Worm (Caenorhabditis elegans) whole organism, L4/young adult: ENCODE measurements around the gene ttx-3.

ENCODE experiments used
- W03F9.2 ChIP-seq: fragments of 150-350 bp; optimal IDR thresholded peaks from 2 replicates; lab custom pipeline; 2014; ENCODE audit warnings: missing biosample characterization, missing genetic modification characterization
- dao-5 ChIP-seq: sonication (generic microtip); optimal IDR thresholded peaks from 2 replicates; lab custom pipeline; 2016; ENCODE audit warnings: missing genotype, missing genetic modification characterization, moderate library complexity, missing compliant biosample characterization
- him-1 ChIP-seq: sonication (generic microtip); optimal IDR thresholded peaks from 2 replicates; lab custom pipeline; 2016; ENCODE audit warnings: missing genotype, missing genetic modification reagents, missing genetic modification characterization, missing compliant biosample characterization

ttx-3 gene

DNA sequence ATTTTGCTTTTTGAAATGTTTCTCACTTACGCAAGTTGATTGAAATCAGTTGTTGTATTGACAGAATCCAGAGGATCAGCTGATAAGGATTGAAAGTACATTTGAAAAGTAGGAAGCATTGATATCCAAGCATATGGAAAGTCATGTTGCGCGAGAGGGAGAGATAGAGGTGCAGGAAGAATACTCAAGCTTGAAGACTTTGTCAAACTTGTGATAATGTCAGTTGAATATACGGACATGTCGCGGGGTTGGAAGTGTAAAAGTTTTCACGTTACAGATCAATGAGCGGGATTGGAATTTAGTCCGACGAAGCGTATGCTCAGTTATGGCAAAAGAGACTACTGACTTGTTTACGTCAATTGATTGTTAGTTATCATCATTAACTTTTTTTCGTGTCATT is at the start of gene ttx-3:
TSS of gene ttx-3 (minus strand) at position 101 of the 400 bp plus-strand sequence.
- TF ChIP-seq W03F9.2 (tag; lab: Kevin White, UChicago): no peak
- TF ChIP-seq him-1: no peak
- TF ChIP-seq dao-5: no peak

ce11 chrX:11818711-11819110 is 49.5 kb upstream of the ttx-3 start:
- TF ChIP-seq him-1 (no peak), dao-5 (no peak), W03F9.2 (tag; lab: Kevin White, UChicago) (no peak)

DNA sequence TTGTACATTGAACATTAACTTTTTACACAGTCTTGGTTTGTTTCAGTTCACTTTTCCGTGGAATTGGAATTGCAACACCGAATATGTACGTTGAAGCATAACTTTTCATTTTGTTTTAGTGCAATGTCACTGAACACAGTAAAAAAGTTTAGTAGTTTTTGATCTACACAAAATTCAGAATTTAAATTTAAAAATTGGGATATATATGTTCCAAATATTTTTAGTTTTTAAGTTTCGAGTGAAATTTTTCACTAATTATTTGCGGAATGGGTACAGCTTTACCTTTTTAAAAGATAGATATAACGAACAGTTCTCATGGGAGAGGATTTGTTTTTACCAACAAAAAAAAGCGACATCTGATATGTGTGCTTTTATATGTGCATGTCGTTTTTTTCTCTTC is 47.6 kb upstream of the ttx-3 start:
- TF ChIP-seq dao-5 (no peak), W03F9.2 (tag; lab: Kevin White, UChicago) (no peak), him-1 (no peak)

DNA sequence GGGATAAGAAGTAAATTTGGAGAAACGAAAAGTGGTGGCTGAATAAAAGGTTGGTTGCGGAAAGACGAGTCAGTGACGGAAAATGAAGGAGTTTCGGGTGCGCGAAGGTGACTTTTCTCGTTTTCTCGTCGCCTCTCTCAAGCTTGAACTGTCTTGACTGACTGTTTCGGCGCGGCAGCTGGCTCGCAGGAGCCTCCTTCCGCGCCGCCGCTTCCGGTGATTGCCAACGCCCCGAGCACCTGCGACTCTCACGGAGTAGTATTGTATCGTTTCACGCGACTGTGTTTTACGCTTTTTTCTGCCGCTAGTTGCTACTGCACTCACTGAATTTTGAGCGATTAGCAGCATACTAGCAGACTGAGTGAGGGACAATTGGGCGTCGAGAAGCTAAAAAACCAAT is 45.5 kb upstream of the ttx-3 start, which contains the start of gene C34E11.2:
TSS of gene C34E11.2 (minus strand) at position 84 of the 400 bp plus-strand sequence.
- TF ChIP-seq him-1: no peak
- TF ChIP-seq dao-5: no peak
- TF ChIP-seq W03F9.2 (tag; lab: Kevin White, UChicago): no peak

- TF ChIP-seq dao-5: no peak
- TF ChIP-seq him-1: no peak
Measured at ce11 chrX:11806175-11806853, 37.1 kb upstream of the ttx-3 start.

DNA sequence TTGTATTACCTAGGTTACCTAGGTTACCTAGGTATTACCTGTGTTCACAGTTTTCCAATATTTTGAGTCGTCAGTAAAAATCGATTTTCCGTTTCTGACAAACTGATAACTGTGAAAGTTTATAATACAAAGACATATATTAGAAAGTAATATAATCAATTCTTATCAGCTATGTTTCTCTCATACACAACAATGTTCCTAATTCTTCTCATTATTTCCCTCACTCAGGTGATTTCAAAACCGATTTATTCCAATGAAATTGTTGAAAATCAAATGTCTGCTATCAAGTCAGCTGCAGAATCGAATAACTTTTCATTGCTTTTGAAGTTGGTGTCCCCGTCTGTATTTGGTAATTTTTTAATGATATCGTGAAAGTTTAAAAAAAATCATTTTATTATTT is 34.9 kb upstream of the ttx-3 start, which contains the start of gene C34E11.4:
TSS of gene C34E11.4 (plus strand) at position 154 of the 400 bp plus-strand sequence.
- no peak for TF ChIP-seq dao-5
- no peak for TF ChIP-seq him-1
- no peak for TF ChIP-seq W03F9.2 (tag; lab: Kevin White, UChicago)

ce11 chrX:11798057-11798555 is 28.9 kb upstream of the ttx-3 start, which contains the start of gene rsd-3:
rsd-3 (plus strand) TSS chrX:11798505.
- TF ChIP-seq him-1 (no peak), W03F9.2 (tag; lab: Kevin White, UChicago) (no peak), dao-5 (no peak)

ce11 chrX:11792730-11793129 is 23.6 kb upstream of the ttx-3 start:
- TF ChIP-seq dao-5 (no peak), him-1 (no peak), W03F9.2 (tag; lab: Kevin White, UChicago) (no peak)

- TF ChIP-seq dao-5 (no peak), him-1 (no peak), W03F9.2 (tag; lab: Kevin White, UChicago) (no peak)
Measured at ce11 chrX:11791364-11792221, 22.4 kb upstream of the ttx-3 start.

DNA sequence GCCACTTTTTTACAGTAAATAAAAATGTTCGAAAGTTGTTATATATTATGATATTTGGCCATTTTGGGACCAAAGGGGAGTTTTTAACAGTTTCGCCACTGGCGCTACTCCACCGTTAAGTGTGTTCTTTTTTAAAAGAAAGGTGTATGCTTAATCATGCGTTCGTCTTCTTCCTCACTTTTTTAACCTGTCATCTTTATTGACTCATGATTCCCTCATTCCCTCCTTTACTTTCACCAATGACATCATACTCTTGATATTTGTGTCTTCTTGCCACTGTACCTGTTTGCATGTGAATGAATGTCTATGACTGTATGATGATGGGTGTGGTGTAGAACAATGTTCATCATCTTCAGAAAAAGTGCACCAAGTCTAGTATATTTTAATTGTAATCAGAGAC is 21.4 kb upstream of the ttx-3 start:
- no peak for TF ChIP-seq him-1
- TF ChIP-seq dao-5: peak; percentile 20

DNA sequence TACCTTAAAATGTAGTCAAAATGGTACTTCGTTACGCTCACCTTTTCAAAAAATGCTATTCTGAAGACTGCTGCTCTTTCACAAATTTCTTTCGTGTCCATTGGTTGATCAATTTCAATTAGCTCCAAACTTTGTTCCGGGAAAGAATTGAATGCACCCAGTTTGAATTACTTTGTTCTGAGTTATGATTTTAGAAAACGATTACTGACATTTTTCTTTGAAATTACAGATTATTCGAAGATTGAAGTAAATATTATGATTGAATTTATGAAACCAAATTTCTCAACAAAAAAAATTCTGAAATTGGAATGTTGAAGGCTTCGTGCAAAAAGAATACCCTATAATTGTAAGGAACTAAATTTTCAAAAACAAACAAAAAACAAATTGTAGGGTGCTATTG is 15.1 kb upstream of the ttx-3 start, which contains the start of gene Y102F5A.1:
TSS of gene Y102F5A.1 (minus strand) at position 101 of the 400 bp plus-strand sequence.
- TF ChIP-seq him-1 (no peak), W03F9.2 (tag; lab: Kevin White, UChicago) (no peak), dao-5 (no peak)

DNA sequence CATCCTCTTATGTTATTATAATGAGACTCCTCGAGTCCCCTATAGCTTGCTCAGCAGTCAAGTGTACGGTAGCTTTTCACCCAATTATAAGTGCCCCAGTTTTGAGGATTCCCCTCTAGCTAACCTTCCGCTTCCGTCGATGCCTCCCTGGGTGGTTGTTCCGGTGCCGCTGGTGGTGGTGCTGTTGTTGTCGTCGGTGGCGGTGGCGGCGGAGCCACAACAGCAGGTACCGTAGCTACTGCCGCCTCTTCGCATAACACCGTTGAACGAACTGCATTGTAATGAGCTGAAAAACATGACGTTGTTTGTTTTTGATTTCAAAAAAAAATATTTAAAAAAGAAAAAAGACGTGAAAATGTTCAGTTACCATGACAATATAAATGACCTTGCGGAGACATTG is 2.7 kb downstream of the ttx-3 start:
- TF ChIP-seq W03F9.2 (tag; lab: Kevin White, UChicago): no peak
- TF ChIP-seq him-1: no peak
- no peak for TF ChIP-seq dao-5

DNA sequence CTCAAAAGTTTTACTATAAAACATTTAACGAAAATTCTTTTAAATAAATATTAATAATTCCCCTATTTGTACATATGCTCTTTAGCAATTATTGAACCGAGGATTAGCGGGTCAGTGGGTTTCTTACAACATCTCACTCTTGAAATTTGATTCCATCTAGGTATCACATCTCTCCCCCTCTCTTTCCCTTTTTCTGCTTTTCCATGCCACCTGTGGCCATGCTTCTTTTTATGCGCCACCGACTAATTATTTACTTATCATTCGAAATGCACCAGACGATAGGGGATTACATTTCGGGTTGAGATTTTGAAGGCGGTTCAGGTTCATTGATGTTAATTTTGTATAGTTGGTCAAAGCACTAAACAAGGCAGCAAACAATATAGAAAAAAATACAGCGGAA is 3.3 kb downstream of the ttx-3 start:
- TF ChIP-seq W03F9.2 (tag; lab: Kevin White, UChicago) (no peak), dao-5 (no peak), him-1 (no peak)

ce11 chrX:11758809-11759208 is 10.4 kb downstream of the ttx-3 start, which contains the start of gene lact-7:
lact-7 (plus strand) TSS chrX:11759109.
- TF ChIP-seq W03F9.2 (tag; lab: Kevin White, UChicago) (no peak), dao-5 (no peak), him-1 (no peak)

- peak; percentile 48 for TF ChIP-seq W03F9.2 (tag; lab: Kevin White, UChicago)
- peak; percentile 90 for TF ChIP-seq him-1
- peak; percentile 86 for TF ChIP-seq dao-5
Measured at ce11 chrX:11757666-11758065, 11.5 kb downstream of the ttx-3 start.
